Fruit fly (Drosophila melanogaster) whole organism, pupa: ENCODE measurements around the gene CG34011.

ENCODE experiments used
- CG10348 ChIP-seq: fragments of 200-800 bp; sonication (Bioruptor generic); IDR thresholded peaks from 2 replicates; pipeline ENCODE4 v1.3.6; 2022; ENCODE audit warnings: missing biosample characterization, missing genetic modification characterization
- CG12605 ChIP-seq: fragments of 200-800 bp; sonication (Bioruptor generic); IDR thresholded peaks from 2 replicates; pipeline ENCODE4 v1.3.6; 2022; ENCODE audit warnings: missing biosample characterization, missing genetic modification characterization
- CG13204 ChIP-seq: fragments of 200-800 bp; sonication (Bioruptor generic); optimal IDR thresholded peaks from 2 replicates; lab custom pipeline; 2018; ENCODE audit warnings: missing biosample characterization, mild to moderate bottlenecking, missing genetic modification characterization, moderate library complexity
- CG14655 ChIP-seq: fragments of 200-800 bp; sonication (Bioruptor generic); optimal IDR thresholded peaks from 3 replicates; lab custom pipeline; 2017; ENCODE audit warnings: mild to moderate bottlenecking, missing biosample characterization, missing genetic modification reagents, missing genetic modification characterization
- CG15710 ChIP-seq: fragments of 200-800 bp; sonication (Bioruptor generic); optimal IDR thresholded peaks from 2 replicates; lab custom pipeline; 2018; ENCODE audit warnings: missing biosample characterization, mild to moderate bottlenecking, missing genetic modification characterization, moderate library complexity
- CG17806 ChIP-seq: fragments of 200-800 bp; sonication (Bioruptor generic); optimal IDR thresholded peaks from 2 replicates; lab custom pipeline; 2018; ENCODE audit warnings: missing biosample characterization, mild to moderate bottlenecking, missing genetic modification characterization, moderate library complexity
- CG32121 ChIP-seq: fragments of 200-800 bp; sonication (Bioruptor generic); IDR thresholded peaks from 2 replicates; pipeline ENCODE4 v1.3.6; 2022; ENCODE audit warnings: missing biosample characterization, missing genetic modification characterization
- CG34367 ChIP-seq: fragments of 200-800 bp; sonication (Bioruptor generic); optimal IDR thresholded peaks from 2 replicates; lab custom pipeline; 2018; ENCODE audit warnings: missing biosample characterization, mild to moderate bottlenecking, missing genetic modification characterization
- CG4496 ChIP-seq: fragments of 200-800 bp; sonication (Bioruptor generic); IDR thresholded peaks from 3 replicates; pipeline ENCODE4 v1.3.6; 2022; ENCODE audit warnings: missing biosample characterization, missing genetic modification characterization
- CG8159 ChIP-seq: fragments of 200-800 bp; sonication (Bioruptor generic); optimal IDR thresholded peaks from 3 replicates; lab custom pipeline; 2018; ENCODE audit warnings: missing biosample characterization, mild to moderate bottlenecking, missing genetic modification characterization, moderate library complexity
- CG8301 ChIP-seq: fragments of 200-800 bp; sonication (Bioruptor generic); optimal IDR thresholded peaks from 2 replicates; lab custom pipeline; 2018; ENCODE audit warnings: missing biosample characterization, mild to moderate bottlenecking, missing genetic modification characterization
- CG9948 ChIP-seq: fragments of 200-800 bp; sonication (Bioruptor generic); optimal IDR thresholded peaks from 2 replicates; lab custom pipeline; 2018; ENCODE audit warnings: missing biosample characterization, mild to moderate bottlenecking, missing genetic modification characterization, moderate library complexity
- D1 ChIP-seq: fragments of 200-800 bp; sonication (Bioruptor generic); optimal IDR thresholded peaks from 2 replicates; lab custom pipeline; 2018; ENCODE audit warnings: missing biosample characterization, mild to moderate bottlenecking, missing genetic modification characterization, moderate library complexity
- EcR ChIP-seq: fragments of 200-800 bp; sonication (Bioruptor generic); optimal IDR thresholded peaks from 3 replicates; lab custom pipeline; 2019; ENCODE audit warnings: missing biosample characterization, missing genetic modification characterization, mild to moderate bottlenecking, moderate library complexity, missing genetic modification reagents
- Ets98B ChIP-seq: fragments of 200-800 bp; sonication (Bioruptor generic); IDR thresholded peaks from 2 replicates; pipeline ENCODE4 v1.3.6; 2022; ENCODE audit warnings: missing biosample characterization, missing genetic modification characterization
- Pif1A ChIP-seq: fragments of 200-800 bp; sonication (Bioruptor generic); optimal IDR thresholded peaks from 3 replicates; lab custom pipeline; 2016; ENCODE audit warnings: missing biosample characterization, missing genetic modification characterization
- Pif1B ChIP-seq: fragments of 200-800 bp; sonication (Bioruptor generic); optimal IDR thresholded peaks from 3 replicates; lab custom pipeline; 2016; ENCODE audit warnings: missing biosample characterization, missing genetic modification characterization
- Snoo ChIP-seq: fragments of 200-800 bp; sonication (Bioruptor generic); optimal IDR thresholded peaks from 3 replicates; lab custom pipeline; 2017; ENCODE audit warnings: missing biosample characterization, mild to moderate bottlenecking, missing genetic modification characterization, inconsistent platforms
- fd96Ca ChIP-seq: fragments of 200-800 bp; sonication (Bioruptor generic); IDR thresholded peaks from 3 replicates; pipeline ENCODE4 v1.3.6; 2022; ENCODE audit warnings: missing biosample characterization, missing genetic modification characterization
- gl ChIP-seq: fragments of 200-800 bp; sonication (Bioruptor generic); optimal IDR thresholded peaks from 2 replicates; lab custom pipeline; 2018; ENCODE audit warnings: missing biosample characterization, mild to moderate bottlenecking, missing genetic modification characterization
- rn ChIP-seq: fragments of 200-800 bp; sonication (Bioruptor generic); IDR thresholded peaks from 2 replicates; pipeline ENCODE4 v1.3.6; 2022; ENCODE audit warnings: missing biosample characterization, missing genetic modification characterization

The CG34011 gene

DNA sequence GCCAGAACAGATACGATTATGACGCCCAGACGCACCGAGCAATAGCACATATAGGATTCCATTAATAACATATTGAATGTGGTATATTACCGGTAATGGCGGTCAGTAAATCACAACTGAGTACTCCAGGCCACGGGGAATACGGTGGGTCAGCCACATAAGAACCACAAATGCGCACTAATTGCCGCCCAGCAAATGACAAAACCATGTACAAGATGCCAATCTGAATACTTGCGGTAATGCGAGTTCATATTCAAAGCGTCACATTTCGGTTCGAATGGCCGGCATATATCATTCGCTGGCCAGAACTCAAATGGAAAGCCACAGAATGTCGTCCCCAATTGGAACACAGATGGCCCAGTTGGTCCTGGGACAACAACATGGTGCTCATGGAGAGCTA is at the start of gene CG34011, which contains the start of gene CG14007:
Gene CG34011, plus strand, starts transcription at position 122 of the 400 bp plus-strand sequence.
Gene CG14007, minus strand, starts transcription at position 101 of the 400 bp plus-strand sequence.
- no peak for TF ChIP-seq CG15710 (tag; lab: Kevin White, UChicago)
- TF ChIP-seq CG32121 (GFP tag; lab: Robert Waterston, UW) = no peak
- TF ChIP-seq CG9948 = no peak
- TF ChIP-seq CG17806 = no peak
- TF ChIP-seq Pif1B = no peak
- TF ChIP-seq Ets98B = no peak
- no peak for TF ChIP-seq rn
- no peak for TF ChIP-seq Snoo (tag; lab: Kevin White, UChicago)
- TF ChIP-seq CG13204 (GFP tag; lab: Kevin White, UChicago) = no peak
- TF ChIP-seq CG8301 (tag; lab: Kevin White, UChicago) = no peak
- TF ChIP-seq CG4496 = no peak
- no peak for TF ChIP-seq CG12605
- TF ChIP-seq CG34367 (tag; lab: Kevin White, UChicago) = no peak
- no peak for TF ChIP-seq D1 (tag; lab: Kevin White, UChicago)
- no peak for TF ChIP-seq EcR (GFP tag; lab: Kevin White, UChicago)
- TF ChIP-seq CG10348 (GFP tag; lab: Robert Waterston, UW) = no peak
- TF ChIP-seq gl = no peak

DNA sequence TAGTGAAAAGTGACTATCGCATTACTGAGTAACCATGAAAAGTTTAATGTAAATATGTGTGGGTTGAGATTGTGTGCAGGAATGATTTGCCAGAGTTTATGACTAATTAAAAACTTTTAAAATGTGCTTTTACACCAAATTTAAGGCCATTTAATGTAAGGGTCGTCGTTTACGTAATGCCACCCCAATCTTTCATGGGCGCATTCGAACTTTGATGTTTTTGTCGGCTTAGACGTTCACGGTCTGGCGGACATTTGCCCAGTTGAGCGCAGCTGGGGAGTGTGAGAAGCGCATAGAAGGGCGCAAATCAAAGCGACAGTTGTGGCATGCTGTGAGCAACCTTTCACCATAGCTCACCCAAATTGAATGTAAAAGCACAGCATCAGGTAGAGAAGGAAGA is 38.2 kb upstream of the CG34011 start, which contains the start of gene CG12511:
Gene CG12511, plus strand, starts transcription at position 301 of the 400 bp plus-strand sequence.
- TF ChIP-seq rn (no peak), CG12605 (no peak), gl (no peak), CG34367 (tag; lab: Kevin White, UChicago) (no peak), CG15710 (tag; lab: Kevin White, UChicago) (no peak), Pif1B (no peak), CG10348 (GFP tag; lab: Robert Waterston, UW) (no peak), CG8301 (tag; lab: Kevin White, UChicago) (no peak), CG13204 (GFP tag; lab: Kevin White, UChicago) (no peak), CG17806 (no peak), D1 (tag; lab: Kevin White, UChicago) (no peak), EcR (GFP tag; lab: Kevin White, UChicago) (no peak), CG9948 (no peak), fd96Ca (no peak), Pif1A (GFP tag; lab: Kevin White, UChicago) (no peak), CG32121 (GFP tag; lab: Robert Waterston, UW) (no peak), CG14655 (GFP tag; lab: Kevin White, UChicago) (no peak)
- TF ChIP-seq, all 21 proteins: peak for 0

DNA sequence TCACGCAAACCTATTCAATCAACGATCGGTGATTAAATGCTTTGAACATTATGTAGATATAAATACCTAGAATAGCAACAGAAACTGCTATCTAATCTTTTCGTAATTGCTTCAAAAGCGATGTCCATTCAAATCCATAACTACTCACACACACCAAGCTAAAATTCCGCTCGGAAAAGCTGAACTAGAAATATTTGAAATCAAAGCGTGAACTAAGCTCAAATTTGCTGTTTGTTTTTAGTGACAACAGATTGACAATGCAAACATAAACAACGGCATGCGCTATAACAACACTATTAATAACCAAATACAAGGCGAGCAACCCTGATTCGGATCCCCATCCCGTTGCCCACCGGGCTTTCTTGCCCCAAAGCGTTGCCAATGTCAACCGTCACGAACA is 10.4 kb upstream of the CG34011 start, which contains the start of gene CG7236:
Gene CG7236, plus strand, starts transcription at position 301 of the 400 bp plus-strand sequence.
- no peak for TF ChIP-seq CG8159
- no peak for TF ChIP-seq EcR (GFP tag; lab: Kevin White, UChicago)
- TF ChIP-seq Pif1A (GFP tag; lab: Kevin White, UChicago) = no peak
- TF ChIP-seq CG9948 = no peak
- no peak for TF ChIP-seq Snoo (tag; lab: Kevin White, UChicago)
- no peak for TF ChIP-seq rn
- no peak for TF ChIP-seq CG10348 (GFP tag; lab: Robert Waterston, UW)
- no peak for TF ChIP-seq CG4496
- no peak for TF ChIP-seq CG14655 (GFP tag; lab: Kevin White, UChicago)
- no peak for TF ChIP-seq Pif1B
- no peak for TF ChIP-seq fd96Ca
- TF ChIP-seq CG32121 (GFP tag; lab: Robert Waterston, UW) = no peak
- TF ChIP-seq CG17806 = no peak
- TF ChIP-seq D1 (tag; lab: Kevin White, UChicago) = no peak
- no peak for TF ChIP-seq CG34367 (tag; lab: Kevin White, UChicago)
- TF ChIP-seq CG15710 (tag; lab: Kevin White, UChicago) = no peak

DNA sequence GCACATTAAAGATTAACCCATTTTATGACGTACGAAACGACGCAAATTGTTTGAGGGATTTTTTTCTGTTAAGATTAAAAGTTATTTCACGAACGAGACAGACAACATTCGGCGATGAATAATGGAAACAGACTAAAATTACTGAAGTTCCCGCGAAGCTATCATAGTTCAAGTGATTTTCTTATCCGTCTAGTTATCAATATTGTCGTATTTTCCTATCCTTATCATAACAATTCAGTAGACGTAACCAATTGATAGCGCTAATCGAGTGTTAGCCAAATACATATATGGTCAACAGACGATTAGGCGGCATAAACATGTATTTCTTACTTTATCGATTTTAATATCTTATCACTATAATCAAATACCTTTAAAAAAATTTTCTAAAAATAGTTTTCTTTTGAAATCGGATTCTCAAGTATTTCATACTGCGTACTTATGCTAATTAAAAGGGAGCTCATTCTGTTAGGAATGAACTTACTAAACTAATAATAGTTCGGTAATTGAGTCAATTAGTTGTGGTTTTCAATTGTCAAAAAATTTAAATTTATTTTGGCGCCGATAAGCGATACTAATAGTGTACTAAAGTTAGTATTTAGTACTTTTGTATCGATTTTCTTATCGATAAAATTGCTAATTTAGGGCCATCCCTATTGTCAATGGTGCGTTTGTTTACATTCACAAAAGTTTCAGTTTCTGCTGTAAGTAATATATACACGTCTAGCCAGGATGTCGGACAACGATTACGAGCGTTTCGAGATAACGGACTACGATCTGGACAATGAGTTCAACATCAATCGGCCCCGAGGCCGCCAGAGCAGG is 4.1 kb downstream of the CG34011 start, which contains the start of the genes CG11149 and sip1:
Gene CG11149, minus strand, starts transcription at position 493 of the 822 bp plus-strand sequence.
Gene sip1, plus strand, starts transcription at position 645 of the 822 bp plus-strand sequence.
- TF ChIP-seq CG4496 = no peak
- TF ChIP-seq CG13204 (GFP tag; lab: Kevin White, UChicago) = no peak
- TF ChIP-seq CG14655 (GFP tag; lab: Kevin White, UChicago) = no peak
- TF ChIP-seq CG10348 (GFP tag; lab: Robert Waterston, UW) = no peak
- TF ChIP-seq CG32121 (GFP tag; lab: Robert Waterston, UW) = no peak
- TF ChIP-seq CG8159 = no peak
- no peak for TF ChIP-seq Pif1B
- TF ChIP-seq CG34367 (tag; lab: Kevin White, UChicago) = no peak
- no peak for TF ChIP-seq CG9948
- no peak for TF ChIP-seq CG17806
- no peak for TF ChIP-seq fd96Ca
- TF ChIP-seq CG15710 (tag; lab: Kevin White, UChicago) = no peak
- TF ChIP-seq EcR (GFP tag; lab: Kevin White, UChicago) = no peak
- no peak for TF ChIP-seq CG12605

DNA sequence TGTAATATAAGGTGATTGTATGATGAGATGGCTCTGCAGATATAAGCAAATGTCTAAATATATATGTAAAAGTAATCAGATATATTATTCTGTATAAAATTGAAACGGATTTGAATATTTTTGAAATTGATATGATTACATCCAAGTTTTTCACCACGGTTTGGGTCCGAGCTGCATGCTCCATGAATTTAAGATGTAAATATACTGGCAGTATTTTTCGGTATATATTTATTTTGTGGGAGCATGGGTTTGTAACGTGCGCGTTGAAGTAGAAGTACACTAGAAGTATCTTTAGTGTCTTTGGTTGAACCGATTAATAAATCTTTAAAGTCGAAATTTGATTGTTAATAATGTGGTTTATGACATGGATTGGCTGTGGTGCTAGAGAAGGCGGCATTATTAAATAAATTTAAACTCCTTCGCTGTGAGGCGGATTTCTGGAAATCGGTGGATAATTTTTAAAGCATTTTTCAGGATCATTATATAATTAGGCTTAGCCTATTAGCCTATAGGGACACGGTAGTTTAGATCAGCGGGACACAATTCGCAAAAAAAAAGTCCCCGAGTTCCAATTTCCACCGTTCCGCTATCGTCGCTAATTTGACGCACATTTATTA is 7.5 kb downstream of the CG34011 start:
- TF ChIP-seq rn (no peak), CG17806 (no peak), CG13204 (GFP tag; lab: Kevin White, UChicago) (no peak), CG4496 (peak; percentile 56; the same call in 2 of the 3 replicates)
